Fruit fly (Drosophila melanogaster): ENCODE measurements around the gene CG31549.

DNA sequence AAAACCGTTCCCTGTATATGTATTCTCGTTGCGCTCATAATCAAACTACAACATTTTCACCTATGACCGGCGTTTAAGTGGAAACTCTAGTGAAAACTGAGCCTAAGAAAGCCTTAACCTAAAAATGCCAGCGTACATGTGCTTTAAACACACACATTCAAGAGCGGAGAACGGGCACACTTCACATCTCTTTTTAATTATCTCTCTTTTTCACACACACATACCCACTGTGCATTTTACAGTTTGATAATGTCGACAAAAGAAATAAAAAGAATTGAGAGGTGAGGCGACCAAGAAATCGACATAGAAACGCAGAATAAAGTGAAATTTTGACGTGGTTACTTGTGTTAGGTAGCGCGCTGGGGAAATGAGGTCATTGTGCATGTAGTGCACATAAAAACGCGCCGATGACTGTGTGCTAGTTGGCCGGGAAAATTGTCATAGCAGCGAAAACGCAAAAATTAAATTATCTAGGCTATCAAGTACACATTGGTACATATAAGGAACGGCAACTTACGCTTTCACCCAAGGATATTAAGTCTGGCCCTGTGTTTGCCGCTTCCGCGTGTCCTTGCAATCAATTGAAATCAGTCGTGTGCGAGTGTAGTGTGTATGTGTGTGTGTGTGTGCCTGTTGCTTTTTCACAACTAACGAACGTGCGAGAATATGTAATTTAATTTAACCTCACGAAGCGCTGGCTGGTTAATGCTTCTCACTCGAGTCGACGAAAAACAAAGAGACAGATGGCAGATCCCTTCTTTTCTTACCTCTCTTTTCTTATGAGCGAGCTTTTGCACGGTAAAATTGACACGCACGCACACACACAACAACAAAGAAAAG, 32.3 kb upstream of the CG31549 start:
- no peak for TF ChIP-seq CG8478 (optimal IDR thresholded peaks at IDR 0.05)
- no peak for TF ChIP-seq CTCF (optimal IDR thresholded peaks at IDR 0.05)
